Worm (Caenorhabditis elegans): Measurements from ENCODE around the gene F36F12.2.

DNA sequence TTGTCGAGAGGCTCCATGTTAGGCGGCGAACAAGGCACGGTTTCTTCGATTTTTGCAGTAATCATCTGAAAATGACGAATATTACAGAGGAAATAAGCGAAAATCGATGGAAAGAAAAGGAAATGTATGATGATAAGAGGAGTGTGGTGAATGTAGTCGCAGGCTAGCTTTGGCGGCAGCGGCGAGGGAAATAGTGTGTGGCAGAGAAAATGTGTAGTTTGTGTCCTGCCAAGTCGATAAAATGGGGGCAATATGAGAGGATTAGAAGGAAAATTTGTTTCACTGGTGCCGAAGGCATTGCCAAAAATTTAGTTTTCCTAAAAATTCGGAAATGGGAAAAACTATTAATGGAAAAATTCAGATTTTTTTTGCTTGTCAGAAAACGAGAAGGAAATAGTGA, 28.3 kb downstream of the F36F12.2 start, which contains the start of gene nhr-86:
- TF ChIP-seq snpc-4 (tag; optimal IDR thresholded peaks at IDR 0.05) = no peak
- no peak for TF ChIP-seq nhr-237 (tag; optimal IDR thresholded peaks at IDR 0.05)
- no peak for TF ChIP-seq pha-4 (GFP tag; IDR thresholded peaks at IDR 0.05)
- no peak for TF ChIP-seq pha-4 (tag; optimal IDR thresholded peaks at IDR 0.05)
- TF ChIP-seq Y105C5A.15 (GFP tag; IDR thresholded peaks at IDR 0.05) = no peak
